Fruit fly (Drosophila melanogaster) Kc167 (cell line): ENCODE data around the gene ZnT77C.

Experiments
- Myc ChIP-seq: fragments of >200 bp; optimal IDR thresholded peaks from 2 replicates; lab custom pipeline; 2017; ENCODE audit warnings: missing external identifiers
- Sin3A ChIP-seq: fragments of >200 bp; optimal IDR thresholded peaks from 2 replicates; lab custom pipeline; 2018; ENCODE audit warnings: missing external identifiers
- insv ChIP-seq: fragments of >200 bp; optimal IDR thresholded peaks from 3 replicates; lab custom pipeline; 2018; ENCODE audit warnings: missing external identifiers
- psq ChIP-seq: fragments of >200 bp; optimal IDR thresholded peaks from 2 replicates; lab custom pipeline; 2017; ENCODE audit warnings: missing external identifiers
- ttk ChIP-seq: sonication (Bioruptor generic); optimal IDR thresholded peaks from 2 replicates; lab custom pipeline; 2017; ENCODE audit warnings: missing external identifiers

DNA sequence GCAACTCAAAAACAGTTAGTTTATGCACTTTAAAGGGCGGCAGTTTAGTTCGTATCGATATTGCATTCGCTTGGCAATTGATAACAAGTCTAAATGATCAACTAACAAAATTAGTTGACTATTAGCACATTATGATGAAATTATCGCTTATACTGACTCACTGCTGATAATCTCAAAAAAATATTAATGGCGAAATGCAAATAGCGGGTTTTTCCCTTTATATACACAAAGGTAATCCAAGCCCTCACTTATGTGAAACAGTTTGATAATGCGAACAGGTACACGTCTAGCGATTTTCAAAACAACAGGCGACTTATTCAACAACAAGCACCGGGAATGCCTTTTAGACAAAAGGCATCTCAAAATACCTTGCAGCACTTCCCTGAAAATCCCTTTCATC lies 19.4 kb upstream of the ZnT77C start:
- TF ChIP-seq ttk (lab: Kevin White, UChicago) (no peak), Sin3A (lab: Kevin White, UChicago) (no peak), Myc (lab: Kevin White, UChicago) (no peak), insv (lab: Kevin White, UChicago) (no peak), psq (lab: Kevin White, UChicago) (no peak)
